Fruit fly (Drosophila melanogaster) whole organism, embryonic: Measurements from ENCODE around the gene CG6607.

Source experiments
- Atf-2 ChIP-seq: fragments of 200-800 bp; sonication (Bioruptor generic); optimal IDR thresholded peaks from 2 replicates; lab custom pipeline; 2016; ENCODE audit warnings: missing biosample characterization, missing genetic modification characterization
- BEAF-32 ChIP-seq: fragments of 200-800 bp; sonication (Bioruptor generic); optimal IDR thresholded peaks from 3 replicates; lab custom pipeline; 2017; ENCODE audit warnings: missing biosample characterization, missing genetic modification characterization, mild to moderate bottlenecking, moderate library complexity, missing genetic modification reagents
- CG10209 ChIP-seq: fragments of 200-800 bp; sonication (Bioruptor generic); optimal IDR thresholded peaks from 3 replicates; lab custom pipeline; 2017; ENCODE audit warnings: missing biosample characterization, mild to moderate bottlenecking, missing genetic modification characterization, missing genetic modification reagents
- CG1024 ChIP-seq: fragments of 200-800 bp; sonication (Bioruptor generic); IDR thresholded peaks from 2 replicates; pipeline ENCODE4 v1.3.6; 2022; ENCODE audit warnings: missing biosample characterization, missing genetic modification characterization
- CG12155 ChIP-seq: fragments of 200-800 bp; sonication (Bioruptor generic); optimal IDR thresholded peaks from 3 replicates; lab custom pipeline; 2016; ENCODE audit warnings: missing biosample characterization, missing genetic modification characterization
- CG12236 ChIP-seq: fragments of 200-800 bp; sonication (Bioruptor generic); optimal IDR thresholded peaks from 2 replicates; lab custom pipeline; 2016; ENCODE audit warnings: missing biosample characterization, missing genetic modification characterization
- CG12299 ChIP-seq: fragments of 200-800 bp; sonication (Bioruptor generic); optimal IDR thresholded peaks from 2 replicates; lab custom pipeline; 2018; ENCODE audit warnings: missing biosample characterization, mild to moderate bottlenecking, missing genetic modification characterization
- CG1233 ChIP-seq: fragments of 200-800 bp; sonication (Bioruptor generic); optimal IDR thresholded peaks from 4 replicates; lab custom pipeline; 2018; ENCODE audit warnings: missing biosample characterization, mild to moderate bottlenecking, missing genetic modification characterization
- CG12659 ChIP-seq: fragments of 200-800 bp; sonication (Bioruptor generic); optimal IDR thresholded peaks from 3 replicates; lab custom pipeline; 2017; ENCODE audit warnings: mild to moderate bottlenecking, missing biosample characterization, missing genetic modification reagents, missing genetic modification characterization
- CG13123 ChIP-seq: fragments of 200-800 bp; sonication (Bioruptor generic); optimal IDR thresholded peaks from 2 replicates; lab custom pipeline; 2016; ENCODE audit warnings: missing biosample characterization, missing genetic modification characterization
- CG14014 ChIP-seq: fragments of 200-800 bp; sonication (Bioruptor generic); IDR thresholded peaks from 2 replicates; pipeline ENCODE4 v1.3.6; 2022; ENCODE audit warnings: missing biosample characterization, missing genetic modification characterization
- CG15011 ChIP-seq: fragments of 200-800 bp; sonication (Bioruptor generic); optimal IDR thresholded peaks from 3 replicates; lab custom pipeline; 2018; ENCODE audit warnings: missing biosample characterization, mild to moderate bottlenecking, missing genetic modification characterization
- CG15601 ChIP-seq: fragments of 200-800 bp; sonication (Bioruptor generic); optimal IDR thresholded peaks from 3 replicates; lab custom pipeline; 2019; ENCODE audit warnings: missing biosample characterization, mild to moderate bottlenecking, missing genetic modification characterization, moderate library complexity
- CG17802 ChIP-seq: fragments of 200-800 bp; sonication (Bioruptor generic); optimal IDR thresholded peaks from 2 replicates; lab custom pipeline; 2018; ENCODE audit warnings: missing biosample characterization, mild to moderate bottlenecking, missing genetic modification characterization, moderate library complexity
- CG18619 ChIP-seq: fragments of 200-800 bp; sonication (Bioruptor generic); optimal IDR thresholded peaks from 3 replicates; lab custom pipeline; 2017; ENCODE audit warnings: missing biosample characterization, mild to moderate bottlenecking, missing genetic modification characterization
- CG2875 ChIP-seq: fragments of 200-800 bp; sonication (Bioruptor generic); optimal IDR thresholded peaks from 2 replicates; lab custom pipeline; 2017; ENCODE audit warnings: missing biosample characterization, mild to moderate bottlenecking, missing genetic modification characterization, missing genetic modification reagents
- CG34224 ChIP-seq: fragments of 200-800 bp; sonication (Bioruptor generic); IDR thresholded peaks from 3 replicates; pipeline ENCODE4 v1.3.6; 2022; ENCODE audit warnings: missing biosample characterization, missing genetic modification characterization; ENCODE audit not compliant: partially characterized antibody
- CG34422 ChIP-seq: fragments of 200-800 bp; sonication (Bioruptor generic); IDR thresholded peaks from 3 replicates; pipeline ENCODE4 v1.3.6; 2022; ENCODE audit warnings: missing biosample characterization, missing genetic modification characterization
- CG4730 ChIP-seq: fragments of 200-800 bp; sonication (Bioruptor generic); IDR thresholded peaks from 2 replicates; pipeline ENCODE4 v1.3.6; 2022; ENCODE audit warnings: missing biosample characterization, missing genetic modification characterization
- CG6654 ChIP-seq: fragments of 200-800 bp; sonication (Bioruptor generic); optimal IDR thresholded peaks from 2 replicates; lab custom pipeline; 2017; ENCODE audit warnings: missing biosample characterization, mild to moderate bottlenecking, missing genetic modification characterization
- CG7745 ChIP-seq: fragments of 200-800 bp; sonication (Bioruptor generic); optimal IDR thresholded peaks from 2 replicates; lab custom pipeline; 2018; ENCODE audit warnings: missing biosample characterization, mild to moderate bottlenecking, missing genetic modification characterization, moderate library complexity
- CG7786 ChIP-seq: fragments of 200-800 bp; sonication (Bioruptor generic); optimal IDR thresholded peaks from 2 replicates; lab custom pipeline; 2016; ENCODE audit warnings: missing biosample characterization, missing genetic modification characterization
- CG9609 ChIP-seq: fragments of 200-800 bp; sonication (Bioruptor generic); optimal IDR thresholded peaks from 3 replicates; lab custom pipeline; 2016; ENCODE audit warnings: missing biosample characterization, missing genetic modification characterization
- CG9932 ChIP-seq: fragments of 200-800 bp; sonication (Bioruptor generic); IDR thresholded peaks from 2 replicates; pipeline ENCODE4 v1.3.6; 2022; ENCODE audit warnings: missing biosample characterization, missing genetic modification characterization
- Dad ChIP-seq: fragments of 200-800 bp; sonication (Bioruptor generic); optimal IDR thresholded peaks from 3 replicates; lab custom pipeline; 2016; ENCODE audit warnings: missing biosample characterization, missing genetic modification characterization
- Deaf1 ChIP-seq: fragments of 200-800 bp; optimal IDR thresholded peaks from 3 replicates; lab custom pipeline; 2019; ENCODE audit warnings: missing biosample characterization, mild to moderate bottlenecking, missing genetic modification characterization, moderate library complexity
- MESR4 ChIP-seq: fragments of 200-800 bp; sonication (Bioruptor generic); optimal IDR thresholded peaks from 2 replicates; lab custom pipeline; 2018; ENCODE audit warnings: missing biosample characterization, mild to moderate bottlenecking, missing genetic modification characterization, moderate library complexity
- NC2β ChIP-seq: fragments of 200-800 bp; sonication (Bioruptor generic); optimal IDR thresholded peaks from 2 replicates; lab custom pipeline; 2016; ENCODE audit warnings: missing biosample characterization, missing genetic modification characterization
- Neu2 ChIP-seq: fragments of 200-800 bp; sonication (Bioruptor generic); optimal IDR thresholded peaks from 3 replicates; lab custom pipeline; 2016; ENCODE audit warnings: missing biosample characterization, missing genetic modification characterization, borderline replicate concordance
- Poxn ChIP-seq: fragments of 200-800 bp; sonication (Bioruptor generic); IDR thresholded peaks from 2 replicates; pipeline ENCODE4 v1.3.6; 2022; ENCODE audit warnings: missing biosample characterization, missing genetic modification characterization
- Ptx1 ChIP-seq: fragments of 200-800 bp; sonication (Bioruptor generic); IDR thresholded peaks from 2 replicates; pipeline ENCODE4 v1.3.6; 2022; ENCODE audit warnings: missing biosample characterization, missing genetic modification characterization
- Six4 ChIP-seq: fragments of 200-800 bp; sonication (Bioruptor generic); optimal IDR thresholded peaks from 2 replicates; lab custom pipeline; 2016; ENCODE audit warnings: missing biosample characterization, missing genetic modification characterization
- Taf1 ChIP-seq: fragments of 200-800 bp; sonication (Bioruptor generic); IDR thresholded peaks from 2 replicates; pipeline ENCODE4 v1.3.6; 2022; ENCODE audit warnings: missing biosample characterization, missing genetic modification characterization
- abd-A ChIP-seq: fragments of 200-800 bp; sonication (Bioruptor generic); optimal IDR thresholded peaks from 3 replicates; lab custom pipeline; 2019; ENCODE audit warnings: missing biosample characterization, mild to moderate bottlenecking, missing genetic modification characterization, moderate library complexity
- ac ChIP-seq: fragments of 200-800 bp; sonication (Bioruptor generic); optimal IDR thresholded peaks from 3 replicates; lab custom pipeline; 2017; ENCODE audit warnings: missing biosample characterization, mild to moderate bottlenecking, missing genetic modification characterization
- bsh ChIP-seq, 2 experiments: fragments of 200-800 bp; sonication (Bioruptor generic); optimal IDR thresholded peaks; 2 replicates each; lab custom pipeline; 2017 to 2018; ENCODE audit warnings: mild to moderate bottlenecking in 2 of 2, missing biosample characterization in 2 of 2, missing genetic modification characterization in 2 of 2, moderate library complexity in 1 of 2
- cas ChIP-seq: fragments of 200-800 bp; sonication (Bioruptor generic); IDR thresholded peaks from 2 replicates; pipeline ENCODE4 v1.3.6; 2022; ENCODE audit warnings: missing biosample characterization, missing genetic modification characterization
- dati ChIP-seq: fragments of 200-800 bp; sonication (Bioruptor generic); IDR thresholded peaks from 2 replicates; pipeline ENCODE4 v1.3.6; 2022; ENCODE audit warnings: missing biosample characterization, missing genetic modification characterization
- gce ChIP-seq: fragments of 200-800 bp; sonication (Bioruptor generic); IDR thresholded peaks from 3 replicates; pipeline ENCODE4 v1.3.6; 2022; ENCODE audit warnings: missing biosample characterization, missing genetic modification characterization
- hbn ChIP-seq: fragments of 200-800 bp; sonication (Bioruptor generic); IDR thresholded peaks from 2 replicates; pipeline ENCODE4 v1.3.6; 2022; ENCODE audit warnings: missing biosample characterization, missing genetic modification characterization; ENCODE audit not compliant: partially characterized antibody
- her ChIP-seq: fragments of 200-800 bp; sonication (Bioruptor generic); optimal IDR thresholded peaks from 2 replicates; lab custom pipeline; 2016; ENCODE audit warnings: missing biosample characterization, missing genetic modification characterization
- ind ChIP-seq: fragments of 200-800 bp; sonication (Bioruptor generic); optimal IDR thresholded peaks from 3 replicates; lab custom pipeline; 2016; ENCODE audit warnings: missing biosample characterization, missing genetic modification characterization
- insv ChIP-seq, 2 experiments: fragments of 200-800 bp; sonication (Bioruptor generic); optimal IDR thresholded peaks; 3 replicates each; lab custom pipeline; 2016 to 2018; ENCODE audit warnings: missing biosample characterization in 2 of 2, missing genetic modification characterization in 2 of 2
- jumu ChIP-seq: fragments of 200-800 bp; sonication (Bioruptor generic); optimal IDR thresholded peaks from 3 replicates; lab custom pipeline; 2016; ENCODE audit warnings: missing biosample characterization, missing genetic modification characterization
- lov ChIP-seq, 2 experiments: fragments of 200-800 bp in 1 of 2; fragments of >200 bp in 1 of 2; sonication (Bioruptor generic) in 1 of 2; IDR thresholded peaks in 1 of 2; optimal IDR thresholded peaks in 1 of 2; 2 replicates in 1 of 2; 3 replicates in 1 of 2; pipeline versions ENCODE4 v1.3.6 to Lab custom; 2017 to 2022; ENCODE audit warnings: missing biosample characterization in 1 of 2, missing genetic modification characterization in 1 of 2
- nom ChIP-seq: fragments of 200-800 bp; sonication (Bioruptor generic); optimal IDR thresholded peaks from 2 replicates; lab custom pipeline; 2017; ENCODE audit warnings: missing biosample characterization, missing genetic modification characterization, mild to moderate bottlenecking, moderate library complexity, missing genetic modification reagents
- pum ChIP-seq: fragments of 200-800 bp; sonication (Bioruptor generic); optimal IDR thresholded peaks from 2 replicates; lab custom pipeline; 2016; ENCODE audit warnings: missing biosample characterization, missing genetic modification characterization
- salm ChIP-seq: fragments of 200-800 bp; sonication (Bioruptor generic); optimal IDR thresholded peaks from 2 replicates; lab custom pipeline; 2018; ENCODE audit warnings: missing biosample characterization, mild to moderate bottlenecking, missing genetic modification characterization
- slou ChIP-seq: fragments of 200-800 bp; sonication (Bioruptor generic); optimal IDR thresholded peaks from 3 replicates; lab custom pipeline; 2016; ENCODE audit warnings: missing biosample characterization, missing genetic modification characterization
- tin ChIP-seq: fragments of 200-800 bp; sonication (Bioruptor generic); optimal IDR thresholded peaks from 3 replicates; lab custom pipeline; 2016; ENCODE audit warnings: missing biosample characterization, missing genetic modification characterization
- vvl ChIP-seq: fragments of 200-800 bp; sonication (Bioruptor generic); IDR thresholded peaks from 2 replicates; pipeline ENCODE4 v1.3.6; 2022; ENCODE audit warnings: missing biosample characterization, missing genetic modification characterization

Gene CG6607

DNA sequence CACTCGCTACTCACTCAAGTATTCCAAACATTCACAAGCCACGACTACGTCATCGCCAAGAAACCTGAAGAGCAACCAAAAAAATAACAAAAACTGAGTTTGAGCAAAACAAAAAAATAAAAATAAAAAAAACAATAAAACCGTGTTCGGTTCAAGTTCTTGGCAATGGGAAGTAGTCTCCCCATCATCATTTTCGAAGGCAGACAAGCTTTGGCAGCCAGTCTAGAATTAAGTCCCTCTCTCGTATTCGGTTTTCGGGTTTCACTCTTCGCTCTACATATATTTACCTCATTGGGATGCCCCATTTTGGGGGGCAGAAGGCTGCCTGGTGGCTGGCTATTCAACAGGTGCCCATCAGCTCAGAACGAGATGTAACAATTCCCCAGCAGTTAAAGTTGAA lies 22.0 kb downstream of the CG6607 start (continued):
- no peak for TF ChIP-seq CG15601
- TF ChIP-seq CG12236 (GFP tag; lab: Kevin White, UChicago): no peak
- TF ChIP-seq CG7786 (GFP tag; lab: Kevin White, UChicago): no peak
- no peak for TF ChIP-seq pum (GFP tag; lab: Kevin White, UChicago)
- TF ChIP-seq CG34224 (GFP tag; lab: Robert Waterston, UW): no peak
- TF ChIP-seq BEAF-32 (GFP tag; lab: Kevin White, UChicago): no peak
- TF ChIP-seq nom (GFP tag; lab: Kevin White, UChicago): peak; percentile 99
- no peak for TF ChIP-seq her (GFP tag; lab: Kevin White, UChicago)
- no peak for TF ChIP-seq Atf-2 (GFP tag; lab: Kevin White, UChicago)
- no peak for TF ChIP-seq Dad
- TF ChIP-seq Taf1 (GFP tag; lab: Robert Waterston, UW): no peak
- TF ChIP-seq MESR4 (GFP tag; lab: Kevin White, UChicago): no peak
- no peak for TF ChIP-seq hbn (GFP tag; lab: Robert Waterston, UW)
- TF ChIP-seq CG2875 (GFP tag; lab: Kevin White, UChicago): no peak
- no peak for TF ChIP-seq Neu2
- TF ChIP-seq Six4 (GFP tag; lab: Kevin White, UChicago): no peak
- TF ChIP-seq tin (GFP tag; lab: Kevin White, UChicago): no peak
- TF ChIP-seq ind (GFP tag; lab: Kevin White, UChicago): no peak
- TF ChIP-seq salm: no peak
- no peak for TF ChIP-seq dati (GFP tag; lab: Robert Waterston, UW)
- TF ChIP-seq CG14014: no peak
- TF ChIP-seq Ptx1 (GFP tag; lab: Robert Waterston, UW): no peak
- TF ChIP-seq CG6654: no peak
- no peak for TF ChIP-seq CG9932 (GFP tag; lab: Robert Waterston, UW)
- TF ChIP-seq NC2β (GFP tag; lab: Kevin White, UChicago): no peak
- TF ChIP-seq CG4730: peak; percentile 7; the same call in 1 of the 2 replicates
- no peak for TF ChIP-seq CG12659 (GFP tag; lab: Kevin White, UChicago)
- TF ChIP-seq CG1233 (GFP tag; lab: Kevin White, UChicago): no peak
- TF ChIP-seq CG12299: no peak
- no peak for TF ChIP-seq CG18619 (GFP tag; lab: Kevin White, UChicago)
- TF ChIP-seq cas (GFP tag; lab: Robert Waterston, UW): no peak
- TF ChIP-seq vvl: 0 out of 2 replicates have a peak, but pooled peaks have one; percentile 28
- TF ChIP-seq bsh (GFP tag; optimal IDR thresholded peaks at IDR 0.05; lab: Kevin White, UChicago): peak in 1 of 2 experiments; percentile 25
- no peak for TF ChIP-seq CG7745 (tag; lab: Kevin White, UChicago)
- no peak for TF ChIP-seq lov (optimal IDR thresholded peaks at IDR 0.05; lab: Kevin White, UChicago)
- TF ChIP-seq lov (GFP tag; IDR thresholded peaks at IDR 0.05; lab: Robert Waterston, UW): no peak
- no peak for TF ChIP-seq CG12155 (GFP tag; lab: Kevin White, UChicago)
- TF ChIP-seq CG34422 (GFP tag; lab: Robert Waterston, UW): no peak
- TF ChIP-seq gce: no peak
- TF ChIP-seq Deaf1 (tag; lab: Kevin White, UChicago): peak; percentile 31
- TF ChIP-seq Poxn: no peak
- TF ChIP-seq CG9609 (GFP tag; lab: Kevin White, UChicago): no peak
- TF ChIP-seq ac (GFP tag; lab: Kevin White, UChicago): no peak
- no peak for TF ChIP-seq insv (GFP tag; optimal IDR thresholded peaks at IDR 0.05; lab: Kevin White, UChicago)
- TF ChIP-seq slou (GFP tag; lab: Kevin White, UChicago): no peak
- TF ChIP-seq CG10209 (GFP tag; lab: Kevin White, UChicago): no peak
- TF ChIP-seq jumu (GFP tag; lab: Kevin White, UChicago): no peak
- no peak for TF ChIP-seq CG15011 (GFP tag; lab: Kevin White, UChicago)
- TF ChIP-seq CG13123 (GFP tag; lab: Kevin White, UChicago): no peak
- TF ChIP-seq abd-A (tag; lab: Kevin White, UChicago): peak; percentile 89
- no peak for TF ChIP-seq CG17802 (tag; lab: Kevin White, UChicago)
- no peak for TF ChIP-seq CG1024 (GFP tag; lab: Robert Waterston, UW)
